Worm (Caenorhabditis elegans): ENCODE measurements around the gene hlh-26.

ce11 chrII:5505820-5506287 lies 27.7 kb downstream of the hlh-26 start, which contains the start of gene npp-24:
- TF ChIP-seq lin-15B (tag; optimal IDR thresholded peaks at IDR 0.05), result peak; percentile 28
- TF ChIP-seq zag-1 (tag; optimal IDR thresholded peaks at IDR 0.05), result no peak
- no peak for TF ChIP-seq nhr-77 (tag; optimal IDR thresholded peaks at IDR 0.05)
- no peak for TF ChIP-seq pqm-1 (tag; optimal IDR thresholded peaks at IDR 0.05)
- no peak for TF ChIP-seq unc-62 (GFP tag; optimal IDR thresholded peaks at IDR 0.05)
- TF ChIP-seq unc-86 (tag; optimal IDR thresholded peaks at IDR 0.05), result no peak
